Fruit fly (Drosophila melanogaster) whole organism, embryonic: ENCODE measurements around the gene CG15201.

Source experiments
- Antp ChIP-seq: fragments of 200-800 bp; sonication (Bioruptor generic); optimal IDR thresholded peaks from 3 replicates; lab custom pipeline; 2016; ENCODE audit warnings: missing biosample characterization, missing genetic modification characterization
- CG11456 ChIP-seq: fragments of 200-800 bp; sonication (Bioruptor generic); IDR thresholded peaks from 3 replicates; pipeline ENCODE4 v1.3.6; 2022; ENCODE audit warnings: missing biosample characterization, missing genetic modification characterization
- CG12219 ChIP-seq: fragments of 200-800 bp; sonication (Bioruptor generic); optimal IDR thresholded peaks from 3 replicates; lab custom pipeline; 2018; ENCODE audit warnings: missing biosample characterization, mild to moderate bottlenecking, missing genetic modification characterization
- CG12769 ChIP-seq: fragments of 200-800 bp; sonication (Bioruptor generic); optimal IDR thresholded peaks from 2 replicates; lab custom pipeline; 2019; ENCODE audit warnings: missing biosample characterization, mild to moderate bottlenecking, missing genetic modification characterization, moderate library complexity
- CG14441 ChIP-seq: fragments of 200-800 bp; sonication (Bioruptor generic); IDR thresholded peaks from 2 replicates; pipeline ENCODE4 v1.3.6; 2022; ENCODE audit warnings: missing biosample characterization, missing genetic modification characterization
- CG14710 ChIP-seq: fragments of 200-800 bp; sonication (Bioruptor generic); optimal IDR thresholded peaks from 3 replicates; lab custom pipeline; 2019; ENCODE audit warnings: missing biosample characterization, mild to moderate bottlenecking, missing genetic modification characterization, moderate library complexity
- CG15011 ChIP-seq: fragments of 200-800 bp; sonication (Bioruptor generic); optimal IDR thresholded peaks from 3 replicates; lab custom pipeline; 2018; ENCODE audit warnings: missing biosample characterization, mild to moderate bottlenecking, missing genetic modification characterization
- CG15514 ChIP-seq: fragments of 200-800 bp; sonication (Bioruptor generic); optimal IDR thresholded peaks from 3 replicates; lab custom pipeline; 2017; ENCODE audit warnings: missing biosample characterization, missing genetic modification characterization, mild to moderate bottlenecking, moderate library complexity, missing genetic modification reagents
- CG1603 ChIP-seq: fragments of 200-800 bp; sonication (Bioruptor generic); optimal IDR thresholded peaks from 2 replicates; lab custom pipeline; 2019; ENCODE audit warnings: missing biosample characterization, mild to moderate bottlenecking, missing genetic modification characterization, moderate library complexity
- CG3995 ChIP-seq: fragments of 200-800 bp; sonication (Bioruptor generic); optimal IDR thresholded peaks from 3 replicates; lab custom pipeline; 2016; ENCODE audit warnings: missing biosample characterization, missing genetic modification characterization
- CG43689 ChIP-seq: fragments of 200-800 bp; sonication (Bioruptor generic); IDR thresholded peaks from 2 replicates; pipeline ENCODE4 v1.3.6; 2022; ENCODE audit warnings: missing biosample characterization, missing genetic modification characterization
- CG6813 ChIP-seq: fragments of 200-800 bp; sonication (Bioruptor generic); optimal IDR thresholded peaks from 2 replicates; lab custom pipeline; 2017; ENCODE audit warnings: missing biosample characterization, missing genetic modification characterization, mild to moderate bottlenecking, moderate library complexity, missing genetic modification reagents
- CG7357 ChIP-seq: fragments of 200-800 bp; sonication (Bioruptor generic); IDR thresholded peaks from 3 replicates; pipeline ENCODE4 v1.3.6; 2022; ENCODE audit warnings: missing biosample characterization, missing genetic modification characterization
- CG7372 ChIP-seq: fragments of 200-800 bp; sonication (Bioruptor generic); IDR thresholded peaks from 2 replicates; pipeline ENCODE4 v1.3.6; 2022; ENCODE audit warnings: missing biosample characterization, missing genetic modification characterization
- CG7786 ChIP-seq: fragments of 200-800 bp; sonication (Bioruptor generic); optimal IDR thresholded peaks from 2 replicates; lab custom pipeline; 2016; ENCODE audit warnings: missing biosample characterization, missing genetic modification characterization
- CG7928 ChIP-seq: fragments of 200-800 bp; sonication (Bioruptor generic); optimal IDR thresholded peaks from 2 replicates; lab custom pipeline; 2017; ENCODE audit warnings: missing biosample characterization, mild to moderate bottlenecking, missing genetic modification characterization
- CG8290 ChIP-seq, 3 experiments: fragments of 200-800 bp; sonication (Bioruptor generic); optimal IDR thresholded peaks; 2 replicates each; lab custom pipeline; 2016 to 2019; ENCODE audit warnings: missing biosample characterization in 3 of 3, missing genetic modification characterization in 3 of 3, mild to moderate bottlenecking in 2 of 3, moderate library complexity in 1 of 3
- CG9932 ChIP-seq: fragments of 200-800 bp; sonication (Bioruptor generic); IDR thresholded peaks from 2 replicates; pipeline ENCODE4 v1.3.6; 2022; ENCODE audit warnings: missing biosample characterization, missing genetic modification characterization
- Dll ChIP-seq: fragments of 200-800 bp; sonication (Bioruptor generic); IDR thresholded peaks from 4 replicates; pipeline ENCODE4 v1.3.6; 2022; ENCODE audit warnings: missing biosample characterization, missing genetic modification characterization; ENCODE audit not compliant: partially characterized antibody
- Ets97D ChIP-seq: fragments of 200-800 bp; sonication (Bioruptor generic); optimal IDR thresholded peaks from 3 replicates; lab custom pipeline; 2016; ENCODE audit warnings: missing biosample characterization, missing genetic modification characterization
- Fer3 ChIP-seq: fragments of 200-800 bp; sonication (Bioruptor generic); optimal IDR thresholded peaks from 2 replicates; lab custom pipeline; 2018; ENCODE audit warnings: missing biosample characterization, mild to moderate bottlenecking, missing genetic modification characterization, moderate library complexity
- GATAe ChIP-seq: fragments of 200-800 bp; sonication (Bioruptor generic); conservative IDR thresholded peaks from 2 replicates; pipeline ENCODE4 v1.3.6; 2022; ENCODE audit warnings: missing biosample characterization, missing genetic modification characterization
- H2.0 ChIP-seq: fragments of 200-800 bp; sonication (Bioruptor generic); IDR thresholded peaks from 2 replicates; pipeline ENCODE4 v1.3.6; 2022; ENCODE audit warnings: missing biosample characterization, missing genetic modification characterization
- Hmr ChIP-seq: fragments of 200-800 bp; sonication (Bioruptor generic); optimal IDR thresholded peaks from 3 replicates; lab custom pipeline; 2017; ENCODE audit warnings: mild to moderate bottlenecking, missing biosample characterization, missing genetic modification reagents, missing genetic modification characterization
- Hsf ChIP-seq: fragments of 200-800 bp; sonication (Bioruptor generic); optimal IDR thresholded peaks from 3 replicates; lab custom pipeline; 2016; ENCODE audit warnings: missing biosample characterization, missing genetic modification characterization
- Mad ChIP-seq: fragments of 200-800 bp; sonication (Bioruptor generic); optimal IDR thresholded peaks from 2 replicates; lab custom pipeline; 2016; ENCODE audit warnings: missing biosample characterization, missing genetic modification characterization
- Max ChIP-seq: fragments of 200-800 bp; sonication (Bioruptor generic); optimal IDR thresholded peaks from 2 replicates; lab custom pipeline; 2016; ENCODE audit warnings: missing biosample characterization, mild to moderate bottlenecking, missing genetic modification characterization
- Med ChIP-seq: fragments of 200-800 bp; sonication (Bioruptor generic); peaks from one replicate; lab custom pipeline; 2016; ENCODE audit warnings: missing biosample characterization, missing genetic modification characterization, mild to moderate bottlenecking, inconsistent platforms, moderate library complexity
- Optix ChIP-seq: fragments of 200-800 bp; sonication (Bioruptor generic); IDR thresholded peaks from 3 replicates; pipeline ENCODE4 v1.3.6; 2022; ENCODE audit warnings: missing biosample characterization, missing genetic modification characterization
- Pdp1 ChIP-seq, 2 experiments: fragments of 200-800 bp; sonication (Bioruptor generic); optimal IDR thresholded peaks; 3 replicates each; lab custom pipeline; 2016; ENCODE audit warnings: missing biosample characterization in 2 of 2, missing genetic modification characterization in 2 of 2, mild to moderate bottlenecking in 1 of 2, moderate library complexity in 1 of 2
- Ptx1 ChIP-seq: fragments of 200-800 bp; sonication (Bioruptor generic); IDR thresholded peaks from 2 replicates; pipeline ENCODE4 v1.3.6; 2022; ENCODE audit warnings: missing biosample characterization, missing genetic modification characterization
- Sox102F ChIP-seq: fragments of 200-800 bp; sonication (Bioruptor generic); optimal IDR thresholded peaks from 2 replicates; lab custom pipeline; 2018; ENCODE audit warnings: missing biosample characterization, mild to moderate bottlenecking, missing genetic modification characterization, moderate library complexity
- Sry-δ ChIP-seq: fragments of 200-800 bp; sonication (Bioruptor generic); optimal IDR thresholded peaks from 2 replicates; lab custom pipeline; 2016; ENCODE audit warnings: missing biosample characterization, missing genetic modification characterization
- Xbp1 ChIP-seq: fragments of 200-800 bp; sonication (Bioruptor generic); optimal IDR thresholded peaks from 3 replicates; lab custom pipeline; 2016; ENCODE audit warnings: missing biosample characterization, mild to moderate bottlenecking, missing genetic modification characterization
- Xrp1 ChIP-seq: fragments of 200-800 bp; sonication (Bioruptor generic); IDR thresholded peaks from 2 replicates; pipeline ENCODE4 v1.3.6; 2022; ENCODE audit warnings: missing biosample characterization, missing genetic modification characterization
- dpn ChIP-seq, 2 experiments: fragments of 200-800 bp; sonication (Bioruptor generic); optimal IDR thresholded peaks; 3 replicates each; lab custom pipeline; 2016; ENCODE audit warnings: missing biosample characterization in 2 of 2, missing genetic modification characterization in 2 of 2
- hkb ChIP-seq, 2 experiments: fragments of 200-800 bp in 1 of 2; fragments of >200 bp in 1 of 2; sonication (Bioruptor generic) in 1 of 2; IDR thresholded peaks in 1 of 2; optimal IDR thresholded peaks in 1 of 2; 2 replicates each; pipeline versions ENCODE4 v1.3.6 to Lab custom; 2017 to 2022; ENCODE audit warnings: missing biosample characterization in 1 of 2, missing genetic modification characterization in 1 of 2
- jumu ChIP-seq: fragments of 200-800 bp; sonication (Bioruptor generic); optimal IDR thresholded peaks from 3 replicates; lab custom pipeline; 2016; ENCODE audit warnings: missing biosample characterization, missing genetic modification characterization
- ken ChIP-seq: fragments of 200-800 bp; sonication (Bioruptor generic); IDR thresholded peaks from 3 replicates; pipeline ENCODE4 v1.3.6; 2022; ENCODE audit warnings: missing biosample characterization, missing genetic modification characterization
- nerfin-2 ChIP-seq: fragments of 200-800 bp; sonication (Bioruptor generic); IDR thresholded peaks from 2 replicates; pipeline ENCODE4 v1.3.6; 2022; ENCODE audit warnings: missing biosample characterization, missing genetic modification characterization; ENCODE audit not compliant: partially characterized antibody
- prd ChIP-seq, 3 experiments: fragments of >200 bp in 2 of 3; fragments of 200-800 bp in 1 of 3; sonication (Bioruptor generic) in 1 of 3; optimal IDR thresholded peaks in 2 of 3; IDR thresholded peaks in 1 of 3; 2 replicates in 2 of 3; 3 replicates in 1 of 3; pipeline versions ENCODE4 v1.3.6 to Lab custom; 2017 to 2022; ENCODE audit warnings: missing biosample characterization in 1 of 3, missing genetic modification characterization in 1 of 3
- pzg ChIP-seq: fragments of 200-800 bp; sonication (Bioruptor generic); optimal IDR thresholded peaks from 3 replicates; lab custom pipeline; 2018; ENCODE audit warnings: missing biosample characterization, mild to moderate bottlenecking, missing genetic modification characterization, moderate library complexity
- row ChIP-seq: fragments of 200-800 bp; sonication (Bioruptor generic); IDR thresholded peaks from 3 replicates; pipeline ENCODE4 v1.3.6; 2022; ENCODE audit warnings: missing biosample characterization, missing genetic modification characterization
- sens ChIP-seq: fragments of 200-800 bp; sonication (Bioruptor generic); peaks from one replicate; lab custom pipeline; 2016; ENCODE audit warnings: missing biosample characterization, missing genetic modification characterization
- shn ChIP-seq: fragments of 200-800 bp; sonication (Bioruptor generic); optimal IDR thresholded peaks from 3 replicates; lab custom pipeline; 2016; ENCODE audit warnings: missing biosample characterization, missing genetic modification characterization
- sisA ChIP-seq: fragments of 200-800 bp; sonication (Bioruptor generic); IDR thresholded peaks from 2 replicates; pipeline ENCODE4 v1.3.6; 2022; ENCODE audit warnings: missing biosample characterization, missing genetic modification characterization
- vvl ChIP-seq: fragments of 200-800 bp; sonication (Bioruptor generic); IDR thresholded peaks from 2 replicates; pipeline ENCODE4 v1.3.6; 2022; ENCODE audit warnings: missing biosample characterization, missing genetic modification characterization
- zfh2 ChIP-seq: fragments of 200-800 bp; sonication (Bioruptor generic); optimal IDR thresholded peaks from 2 replicates; lab custom pipeline; 2016; ENCODE audit warnings: missing biosample characterization, missing genetic modification characterization

CG15201 gene

dm6 chrX:11149201-11149600 is 5.3 kb downstream of the CG15201 start, which contains the start of gene Lint-1 (continued):
- TF ChIP-seq prd (optimal IDR thresholded peaks at IDR 0.05; lab: Kevin White, UChicago) (no peak), prd (GFP tag; IDR thresholded peaks at IDR 0.05; lab: Robert Waterston, UW) (peak; percentile 46; the same call in 1 of the 3 replicates), sisA (GFP tag; lab: Robert Waterston, UW) (peak; percentile 26; the same call in 1 of the 2 replicates), CG43689 (GFP tag; lab: Robert Waterston, UW) (no peak), CG7357 (GFP tag; lab: Robert Waterston, UW) (peak; percentile 47; the same call in 1 of the 3 replicates), row (GFP tag; lab: Robert Waterston, UW) (peak; percentile 56), Sox102F (GFP tag; lab: Kevin White, UChicago) (peak; percentile 17), CG12769 (tag; lab: Kevin White, UChicago) (peak; percentile 0), GATAe (GFP tag; lab: Robert Waterston, UW) (no peak), zfh2 (GFP tag; lab: Kevin White, UChicago) (peak; percentile 12), Dll (GFP tag; lab: Robert Waterston, UW) (peak; percentile 47; the same call in 2 of the 4 replicates), Xrp1 (GFP tag; lab: Robert Waterston, UW) (peak; percentile 28; the same call in 1 of the 2 replicates), CG14710 (tag; lab: Kevin White, UChicago) (peak; percentile 22), CG3995 (GFP tag; lab: Kevin White, UChicago) (peak; percentile 26), CG12219 (GFP tag; lab: Kevin White, UChicago) (no peak), Ets97D (GFP tag; lab: Kevin White, UChicago) (peak; percentile 15), Pdp1 (GFP tag; optimal IDR thresholded peaks at IDR 0.05; lab: Kevin White, UChicago) (peak; percentile 36 to 89), jumu (GFP tag; lab: Kevin White, UChicago) (peak; percentile 7), CG11456 (GFP tag; lab: Robert Waterston, UW) (0 out of 3 replicates have a peak, but pooled peaks have one; percentile 22), vvl (peak; percentile 42; the same call in 1 of the 2 replicates), Fer3 (tag; lab: Kevin White, UChicago) (peak; percentile 2), shn (GFP tag; lab: Kevin White, UChicago) (peak; percentile 26), CG7786 (GFP tag; lab: Kevin White, UChicago) (peak; percentile 23), CG1603 (tag; lab: Kevin White, UChicago) (peak; percentile 94), Xbp1 (GFP tag; lab: Kevin White, UChicago) (peak; percentile 49), H2.0 (GFP tag; lab: Robert Waterston, UW) (0 out of 2 replicates have a peak, but pooled peaks have one; percentile 31), ken (GFP tag; lab: Robert Waterston, UW) (no peak), CG7928 (GFP tag; lab: Kevin White, UChicago) (no peak), Hmr (GFP tag; lab: Kevin White, UChicago) (peak; percentile 6), pzg (GFP tag; lab: Kevin White, UChicago) (peak; percentile 29), CG7372 (GFP tag; lab: Robert Waterston, UW) (no peak), Ptx1 (GFP tag; lab: Robert Waterston, UW) (peak; percentile 41; the same call in 1 of the 2 replicates), CG14441 (0 out of 2 replicates have a peak, but pooled peaks have one; percentile 38), sens (GFP tag; lab: Kevin White, UChicago) (peak; percentile 80), Med (GFP tag; lab: Kevin White, UChicago) (peak; percentile 74), nerfin-2 (GFP tag; lab: Robert Waterston, UW) (no peak), Antp (peak; percentile 14), Optix (GFP tag; lab: Robert Waterston, UW) (0 out of 3 replicates have a peak, but pooled peaks have one; percentile 22), CG6813 (GFP tag; lab: Kevin White, UChicago) (no peak), dpn (GFP tag; optimal IDR thresholded peaks at IDR 0.05; lab: Kevin White, UChicago) (peak in 1 of 2 experiments; percentile 40), hkb (optimal IDR thresholded peaks at IDR 0.05; lab: Kevin White, UChicago) (no peak), hkb (GFP tag; IDR thresholded peaks at IDR 0.05; lab: Robert Waterston, UW) (peak; percentile 14; the same call in 1 of the 2 replicates), CG15011 (GFP tag; lab: Kevin White, UChicago) (no peak), CG15514 (GFP tag; lab: Kevin White, UChicago) (peak; percentile 20), CG8290 (GFP tag; optimal IDR thresholded peaks at IDR 0.05; lab: Kevin White, UChicago) (no peak), CG8290 (tag; optimal IDR thresholded peaks at IDR 0.05; lab: Kevin White, UChicago) (peak in 1 of 2 experiments; percentile 59), CG9932 (peak; percentile 41; the same call in 1 of the 2 replicates), Hsf (GFP tag; lab: Kevin White, UChicago) (peak; percentile 5), Max (GFP tag; lab: Kevin White, UChicago) (peak; percentile 35), Sry-δ (GFP tag; lab: Kevin White, UChicago) (peak; percentile 33), Mad (GFP tag; lab: Kevin White, UChicago) (peak; percentile 11)
